Worm (Caenorhabditis elegans): ENCODE measurements around the gene F10C2.7.
A peak's percentile ranks its signal among the peaks of the same experiment; 100 is the strongest.

F10C2.7 gene

DNA sequence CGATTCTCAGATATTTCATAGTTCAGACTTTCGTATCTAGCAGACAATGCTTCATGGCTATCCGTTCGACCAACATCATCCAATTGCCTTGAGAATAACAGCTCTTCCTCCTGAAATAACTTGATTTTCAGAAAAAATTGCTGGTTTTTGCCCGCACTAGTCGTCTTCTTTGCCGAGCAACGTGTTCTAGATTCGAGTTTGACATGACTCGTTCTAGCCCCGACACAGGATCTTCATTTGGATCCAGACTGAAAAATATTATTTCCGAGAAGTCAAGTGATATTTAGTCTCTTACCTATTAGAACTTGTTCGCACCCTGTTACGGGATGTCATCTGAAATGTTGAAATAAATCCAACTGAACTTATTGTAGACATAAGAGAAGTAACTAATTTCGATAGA is 9.3 kb downstream of the F10C2.7 start, which contains the start of gene clh-6:
Gene clh-6 (minus strand): TSS at position 333 of the 400 bp plus-strand sequence.
- TF ChIP-seq nhr-21 (tag; optimal IDR thresholded peaks at IDR 0.05) = peak; percentile 0
- peak; percentile 58 for TF ChIP-seq ama-1 (optimal IDR thresholded peaks at IDR 0.05)
- TF ChIP-seq nhr-23 (tag; optimal IDR thresholded peaks at IDR 0.05) = no peak

DNA sequence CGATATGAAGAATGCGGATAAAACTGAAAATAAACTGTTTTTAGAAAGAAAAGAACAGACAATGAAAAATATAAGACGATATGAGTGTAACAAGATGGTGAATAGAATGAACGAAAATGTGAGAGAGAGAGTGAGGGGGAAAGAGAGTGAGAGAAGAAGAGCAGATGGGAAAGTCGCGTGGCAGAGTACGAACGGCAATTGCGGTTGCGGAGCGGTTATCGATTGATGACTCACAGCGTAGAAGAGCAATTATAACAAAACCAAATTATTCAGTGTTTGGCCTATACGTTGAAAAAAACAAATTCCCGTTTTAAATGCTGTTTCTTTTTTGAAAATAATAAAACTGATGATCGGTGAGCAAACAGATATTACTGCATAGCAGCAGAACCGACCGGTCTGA is 11.7 kb downstream of the F10C2.7 start, which contains the start of gene pqn-53:
Gene pqn-53 (minus strand): TSS at position 23 of the 400 bp plus-strand sequence.
- TF ChIP-seq skn-1 (tag; optimal IDR thresholded peaks at IDR 0.05) (no peak), egl-27 (tag; optimal IDR thresholded peaks at IDR 0.05) (no peak), nhr-21 (tag; optimal IDR thresholded peaks at IDR 0.05) (no peak), nhr-25 (tag; optimal IDR thresholded peaks at IDR 0.05) (no peak), nhr-23 (tag; optimal IDR thresholded peaks at IDR 0.05) (no peak), Y55F3AM.14 (GFP tag; optimal IDR thresholded peaks at IDR 0.05) (no peak), nhr-237 (tag; optimal IDR thresholded peaks at IDR 0.05) (no peak), lsy-2 (tag; optimal IDR thresholded peaks at IDR 0.05) (peak in 1 of 2 experiments; percentile 8), ztf-11 (tag; optimal IDR thresholded peaks at IDR 0.05) (no peak), blmp-1 (tag; optimal IDR thresholded peaks at IDR 0.05; ENCODE audit: insufficient read depth) (no peak), ceh-82 (tag; optimal IDR thresholded peaks at IDR 0.05) (no peak), mdl-1 (tag; optimal IDR thresholded peaks at IDR 0.05) (peak in 1 of 2 experiments; percentile 44), C34F6.9 (tag; optimal IDR thresholded peaks at IDR 0.05) (peak; percentile 64), ceh-16 (tag; optimal IDR thresholded peaks at IDR 0.05) (no peak), crh-2 (tag; optimal IDR thresholded peaks at IDR 0.05) (peak; percentile 57), zag-1 (tag; optimal IDR thresholded peaks at IDR 0.05) (no peak), R02D3.7 (tag; optimal IDR thresholded peaks at IDR 0.05) (no peak), nhr-129 (tag; optimal IDR thresholded peaks at IDR 0.05) (peak; percentile 52), mbf-1 (tag; optimal IDR thresholded peaks at IDR 0.05) (no peak), nhr-11 (tag; optimal IDR thresholded peaks at IDR 0.05) (no peak), nhr-77 (tag; optimal IDR thresholded peaks at IDR 0.05) (no peak), gmeb-1 (tag; optimal IDR thresholded peaks at IDR 0.05) (no peak), unc-55 (GFP tag; optimal IDR thresholded peaks at IDR 0.05) (peak; percentile 16), ama-1 (optimal IDR thresholded peaks at IDR 0.05) (no peak), fos-1 (tag; optimal IDR thresholded peaks at IDR 0.05) (peak; percentile 93), lin-11 (tag; optimal IDR thresholded peaks at IDR 0.05) (peak; percentile 3), elt-1 (tag; optimal IDR thresholded peaks at IDR 0.05) (no peak), snpc-4 (tag; optimal IDR thresholded peaks at IDR 0.05) (no peak), ZK546.5 (tag; optimal IDR thresholded peaks at IDR 0.05) (no peak), ztf-4 (tag; optimal IDR thresholded peaks at IDR 0.05) (no peak), nhr-10 (tag; optimal IDR thresholded peaks at IDR 0.05) (no peak), aly-2 (tag; optimal IDR thresholded peaks at IDR 0.05) (no peak), ztf-1 (GFP tag; conservative IDR thresholded peaks at IDR 0.05) (no peak), F13H6.1 (tag; optimal IDR thresholded peaks at IDR 0.05) (peak; percentile 0), unc-62 (GFP tag; optimal IDR thresholded peaks at IDR 0.05) (no peak), sma-9 (GFP tag; optimal IDR thresholded peaks at IDR 0.05) (no peak), sma-9 (tag; optimal IDR thresholded peaks at IDR 0.05) (no peak), lin-39 (tag; optimal IDR thresholded peaks at IDR 0.05) (no peak), mab-5 (tag; optimal IDR thresholded peaks at IDR 0.05) (no peak), nhr-12 (tag; optimal IDR thresholded peaks at IDR 0.05) (no peak), sma-3 (GFP tag; optimal IDR thresholded peaks at IDR 0.05) (no peak), elt-3 (tag; optimal IDR thresholded peaks at IDR 0.05) (no peak), peb-1 (tag; optimal IDR thresholded peaks at IDR 0.05) (no peak), dmd-4 (tag; optimal IDR thresholded peaks at IDR 0.05) (no peak), alr-1 (tag; optimal IDR thresholded peaks at IDR 0.05) (no peak), lin-13 (GFP tag; optimal IDR thresholded peaks at IDR 0.05) (no peak), nhr-6 (tag; optimal IDR thresholded peaks at IDR 0.05) (no peak), sem-4 (tag; optimal IDR thresholded peaks at IDR 0.05) (no peak), unc-39 (tag; optimal IDR thresholded peaks at IDR 0.05) (no peak)

All from whole organism, L2 larva.